Fruit fly (Drosophila melanogaster): ENCODE data around the gene CG31975.
A peak's percentile ranks its signal among the peaks of the same experiment; 100 is the strongest.

The CG31975 gene

dm6 chr2L:160581-161452, 20.0 kb upstream of the CG31975 start:
- peak; percentile 77 for TF ChIP-seq noc (tag; optimal IDR thresholded peaks at IDR 0.05)

dm6 chr2L:158649-159257, 18.0 kb upstream of the CG31975 start, which contains the start of the genes CG33635 and spen:
CG33635 (minus strand) TSS chr2L:158664.
spen (plus strand) TSS chr2L:159032.
- peak; percentile 50 for TF ChIP-seq noc (tag; optimal IDR thresholded peaks at IDR 0.05)

- TF ChIP-seq noc (tag; optimal IDR thresholded peaks at IDR 0.05), result no peak
Measured at dm6 chr2L:155994-156393, 15.2 kb upstream of the CG31975 start, which contains the start of gene CG3436. CG3436 (plus strand) TSS chr2L:156029.

- no peak for TF ChIP-seq noc (tag; optimal IDR thresholded peaks at IDR 0.05)
Measured at dm6 chr2L:155215-155712, 14.5 kb upstream of the CG31975 start, which contains the start of gene Pus10. Pus10 (minus strand) TSS chr2L:155305.

dm6 chr2L:153142-153541, 12.3 kb upstream of the CG31975 start, which contains the start of gene CG42399:
CG42399 (minus strand) TSS chr2L:153300.
- TF ChIP-seq noc (tag; optimal IDR thresholded peaks at IDR 0.05), result no peak

dm6 chr2L:146503-146902, 5.7 kb upstream of the CG31975 start:
- no peak for TF ChIP-seq noc (tag; optimal IDR thresholded peaks at IDR 0.05)

dm6 chr2L:143088-143487, 2.3 kb upstream of the CG31975 start, which contains the start of the genes CG31974 and CG11454:
CG31974 (minus strand) TSS chr2L:143091.
CG11454 (plus strand) TSS chr2L:143323.
- no peak for TF ChIP-seq noc (tag; optimal IDR thresholded peaks at IDR 0.05)

- peak; percentile 12 for TF ChIP-seq noc (tag; optimal IDR thresholded peaks at IDR 0.05)
Measured at dm6 chr2L:139610-140009, 1.2 kb downstream of the CG31975 start.

dm6 chr2L:138063-138462, 2.7 kb downstream of the CG31975 start:
- TF ChIP-seq noc (tag; optimal IDR thresholded peaks at IDR 0.05), result no peak

- TF ChIP-seq noc (tag; optimal IDR thresholded peaks at IDR 0.05), result peak; percentile 90
Measured at dm6 chr2L:136747-137709, 3.8 kb downstream of the CG31975 start.

- peak; percentile 35 for TF ChIP-seq noc (tag; optimal IDR thresholded peaks at IDR 0.05)
Measured at dm6 chr2L:136131-136426, 4.7 kb downstream of the CG31975 start.

dm6 chr2L:135383-136130, 5.2 kb downstream of the CG31975 start:
- peak; percentile 69 for TF ChIP-seq noc (tag; optimal IDR thresholded peaks at IDR 0.05)

- TF ChIP-seq noc (tag; optimal IDR thresholded peaks at IDR 0.05), result no peak
Measured at dm6 chr2L:134563-135382, 6.0 kb downstream of the CG31975 start.

All from whole organism, larva.